Fruit fly (Drosophila melanogaster) whole organism, embryonic: ENCODE results near the gene chic.

Experiments used
- BEAF-32 ChIP-seq: fragments of 200-800 bp; sonication (Bioruptor generic); optimal IDR thresholded peaks from 3 replicates; lab custom pipeline; 2017; ENCODE audit warnings: missing biosample characterization, missing genetic modification characterization, mild to moderate bottlenecking, moderate library complexity, missing genetic modification reagents
- Bdp1 ChIP-seq: fragments of 200-800 bp; sonication (Bioruptor generic); optimal IDR thresholded peaks from 3 replicates; lab custom pipeline; 2016; ENCODE audit warnings: missing biosample characterization, missing genetic modification characterization
- Bgb ChIP-seq: fragments of 200-800 bp; sonication (Bioruptor generic); IDR thresholded peaks from 2 replicates; pipeline ENCODE4 v1.3.6; 2022; ENCODE audit warnings: missing biosample characterization, missing genetic modification characterization; ENCODE audit not compliant: partially characterized antibody
- CG10543 ChIP-seq: fragments of 200-800 bp; sonication (Bioruptor generic); optimal IDR thresholded peaks from 3 replicates; lab custom pipeline; 2017; ENCODE audit warnings: missing biosample characterization, mild to moderate bottlenecking, missing genetic modification characterization, moderate library complexity
- CG10654 ChIP-seq: fragments of 200-800 bp; sonication (Bioruptor generic); optimal IDR thresholded peaks from 2 replicates; lab custom pipeline; 2016; ENCODE audit warnings: missing biosample characterization, missing genetic modification characterization
- CG11696 ChIP-seq: fragments of 200-800 bp; sonication (Bioruptor generic); IDR thresholded peaks from 2 replicates; pipeline ENCODE4 v1.3.6; 2022; ENCODE audit warnings: missing biosample characterization, missing genetic modification characterization
- CG12659 ChIP-seq: fragments of 200-800 bp; sonication (Bioruptor generic); optimal IDR thresholded peaks from 3 replicates; lab custom pipeline; 2017; ENCODE audit warnings: mild to moderate bottlenecking, missing biosample characterization, missing genetic modification reagents, missing genetic modification characterization
- CG12769 ChIP-seq: fragments of 200-800 bp; sonication (Bioruptor generic); optimal IDR thresholded peaks from 2 replicates; lab custom pipeline; 2019; ENCODE audit warnings: missing biosample characterization, mild to moderate bottlenecking, missing genetic modification characterization, moderate library complexity
- CG12942 ChIP-seq: fragments of 200-800 bp; sonication (Bioruptor generic); optimal IDR thresholded peaks from 3 replicates; lab custom pipeline; 2016; ENCODE audit warnings: missing biosample characterization, missing genetic modification characterization
- CG14710 ChIP-seq: fragments of 200-800 bp; sonication (Bioruptor generic); optimal IDR thresholded peaks from 3 replicates; lab custom pipeline; 2019; ENCODE audit warnings: missing biosample characterization, mild to moderate bottlenecking, missing genetic modification characterization, moderate library complexity
- CG15011 ChIP-seq: fragments of 200-800 bp; sonication (Bioruptor generic); optimal IDR thresholded peaks from 3 replicates; lab custom pipeline; 2018; ENCODE audit warnings: missing biosample characterization, mild to moderate bottlenecking, missing genetic modification characterization
- CG1832 ChIP-seq: fragments of 200-800 bp; sonication (Bioruptor generic); optimal IDR thresholded peaks from 2 replicates; lab custom pipeline; 2017; ENCODE audit warnings: missing biosample characterization, mild to moderate bottlenecking, missing genetic modification characterization, inconsistent platforms
- CG2120 ChIP-seq: fragments of 200-800 bp; sonication (Bioruptor generic); optimal IDR thresholded peaks from 3 replicates; lab custom pipeline; 2016; ENCODE audit warnings: missing biosample characterization, missing genetic modification characterization
- CG2678 ChIP-seq: fragments of 200-800 bp; sonication (Bioruptor generic); optimal IDR thresholded peaks from 3 replicates; lab custom pipeline; 2019; ENCODE audit warnings: missing biosample characterization, mild to moderate bottlenecking, missing genetic modification characterization, moderate library complexity
- CG32772 ChIP-seq: fragments of 200-800 bp; sonication (Bioruptor generic); IDR thresholded peaks from 2 replicates; pipeline ENCODE4 v1.3.6; 2022; ENCODE audit warnings: missing biosample characterization, missing genetic modification characterization
- CG34224 ChIP-seq: fragments of 200-800 bp; sonication (Bioruptor generic); IDR thresholded peaks from 3 replicates; pipeline ENCODE4 v1.3.6; 2022; ENCODE audit warnings: missing biosample characterization, missing genetic modification characterization; ENCODE audit not compliant: partially characterized antibody
- CG7745 ChIP-seq: fragments of 200-800 bp; sonication (Bioruptor generic); optimal IDR thresholded peaks from 2 replicates; lab custom pipeline; 2018; ENCODE audit warnings: missing biosample characterization, mild to moderate bottlenecking, missing genetic modification characterization, moderate library complexity
- CG7839 ChIP-seq: fragments of 200-800 bp; sonication (Bioruptor generic); optimal IDR thresholded peaks from 3 replicates; lab custom pipeline; 2018; ENCODE audit warnings: missing biosample characterization, mild to moderate bottlenecking, missing genetic modification characterization, moderate library complexity
- CG8359 ChIP-seq: fragments of 200-800 bp; sonication (Bioruptor generic); optimal IDR thresholded peaks from 2 replicates; lab custom pipeline; 2017; ENCODE audit warnings: missing biosample characterization, mild to moderate bottlenecking, missing genetic modification characterization, borderline replicate concordance
- Chrac-16 ChIP-seq: fragments of 200-800 bp; sonication (Bioruptor generic); optimal IDR thresholded peaks from 3 replicates; lab custom pipeline; 2016; ENCODE audit warnings: missing biosample characterization, missing genetic modification characterization
- D19B ChIP-seq: fragments of 200-800 bp; sonication (Bioruptor generic); optimal IDR thresholded peaks from 2 replicates; lab custom pipeline; 2017; ENCODE audit warnings: missing biosample characterization, mild to moderate bottlenecking, missing genetic modification characterization
- Doc3 ChIP-seq: fragments of 200-800 bp; sonication (Bioruptor generic); IDR thresholded peaks from 3 replicates; pipeline ENCODE4 v1.3.6; 2022; ENCODE audit warnings: missing biosample characterization, missing genetic modification characterization; ENCODE audit not compliant: partially characterized antibody
- Dref ChIP-seq: fragments of 200-800 bp; sonication (Bioruptor generic); IDR thresholded peaks from 2 replicates; pipeline ENCODE4 v1.3.6; 2022; ENCODE audit warnings: missing biosample characterization, missing genetic modification characterization
- H2.0 ChIP-seq: fragments of 200-800 bp; sonication (Bioruptor generic); IDR thresholded peaks from 2 replicates; pipeline ENCODE4 v1.3.6; 2022; ENCODE audit warnings: missing biosample characterization, missing genetic modification characterization
- HLH3B ChIP-seq: fragments of 200-800 bp; sonication (Bioruptor generic); IDR thresholded peaks from 2 replicates; pipeline ENCODE4 v1.3.6; 2022; ENCODE audit warnings: missing biosample characterization, missing genetic modification characterization
- Hr51 ChIP-seq, 2 experiments: fragments of 200-800 bp; sonication (Bioruptor generic); optimal IDR thresholded peaks; 2 replicates in 1 of 2; 3 replicates in 1 of 2; lab custom pipeline; 2016 to 2018; ENCODE audit warnings: missing biosample characterization in 2 of 2, missing genetic modification characterization in 2 of 2, mild to moderate bottlenecking in 1 of 2, moderate library complexity in 1 of 2
- Mes4 ChIP-seq: fragments of 200-800 bp; sonication (Bioruptor generic); optimal IDR thresholded peaks from 2 replicates; lab custom pipeline; 2016; ENCODE audit warnings: missing biosample characterization, missing genetic modification characterization
- Pdp1 ChIP-seq, 2 experiments: fragments of 200-800 bp; sonication (Bioruptor generic); optimal IDR thresholded peaks; 3 replicates each; lab custom pipeline; 2016; ENCODE audit warnings: missing biosample characterization in 2 of 2, missing genetic modification characterization in 2 of 2, mild to moderate bottlenecking in 1 of 2, moderate library complexity in 1 of 2
- Rfx ChIP-seq: fragments of 200-800 bp; sonication (Bioruptor generic); IDR thresholded peaks from 2 replicates; pipeline ENCODE4 v1.3.6; 2022; ENCODE audit warnings: missing biosample characterization, missing genetic modification characterization
- Ssrp ChIP-seq: fragments of 200-800 bp; sonication (Bioruptor generic); optimal IDR thresholded peaks from 2 replicates; lab custom pipeline; 2018; ENCODE audit warnings: missing biosample characterization, mild to moderate bottlenecking, missing genetic modification characterization, moderate library complexity
- YL-1 ChIP-seq: fragments of 200-800 bp; sonication (Bioruptor generic); optimal IDR thresholded peaks from 3 replicates; lab custom pipeline; 2017; ENCODE audit warnings: missing biosample characterization, mild to moderate bottlenecking, missing genetic modification characterization
- amos ChIP-seq: fragments of 200-800 bp; sonication (Bioruptor generic); IDR thresholded peaks from 2 replicates; pipeline ENCODE4 v1.3.6; 2022; ENCODE audit warnings: missing biosample characterization, missing genetic modification characterization; ENCODE audit not compliant: partially characterized antibody
- ap ChIP-seq: fragments of 200-800 bp; sonication (Bioruptor generic); IDR thresholded peaks from 2 replicates; pipeline ENCODE4 v1.3.6; 2022; ENCODE audit warnings: missing biosample characterization, missing genetic modification characterization
- az2 ChIP-seq: fragments of 200-800 bp; sonication (Bioruptor generic); optimal IDR thresholded peaks from 3 replicates; lab custom pipeline; 2016; ENCODE audit warnings: missing biosample characterization, missing genetic modification characterization
- bcd ChIP-seq: fragments of 200-800 bp; sonication (Bioruptor generic); optimal IDR thresholded peaks from 2 replicates; lab custom pipeline; 2017; ENCODE audit warnings: missing biosample characterization, mild to moderate bottlenecking, missing genetic modification characterization
- cad ChIP-seq: fragments of >200 bp; optimal IDR thresholded peaks from 2 replicates; lab custom pipeline; 2017; ENCODE audit warnings: missing biosample characterization, missing genetic modification characterization
- dm ChIP-seq: fragments of 200-800 bp; sonication (Bioruptor generic); optimal IDR thresholded peaks from 3 replicates; lab custom pipeline; 2016; ENCODE audit warnings: missing biosample characterization, missing genetic modification characterization
- eve ChIP-seq, 2 experiments: fragments of >200 bp; optimal IDR thresholded peaks; 2 replicates each; lab custom pipeline; 2017; ENCODE audit warnings: missing biosample characterization in 2 of 2, missing genetic modification characterization in 2 of 2
- gsb ChIP-seq: fragments of 200-800 bp; sonication (Bioruptor generic); IDR thresholded peaks from 2 replicates; pipeline ENCODE4 v1.3.6; 2022; ENCODE audit warnings: missing biosample characterization, missing genetic modification characterization
- luna ChIP-seq: fragments of 200-800 bp; sonication (Bioruptor generic); optimal IDR thresholded peaks from 2 replicates; lab custom pipeline; 2016; ENCODE audit warnings: missing biosample characterization, missing genetic modification characterization
- pfk ChIP-seq: fragments of 200-800 bp; sonication (Bioruptor generic); optimal IDR thresholded peaks from 2 replicates; lab custom pipeline; 2018; ENCODE audit warnings: missing biosample characterization, mild to moderate bottlenecking, missing genetic modification characterization, moderate library complexity
- phol ChIP-seq: fragments of 200-800 bp; sonication (Bioruptor generic); optimal IDR thresholded peaks from 3 replicates; lab custom pipeline; 2018; ENCODE audit warnings: missing biosample characterization, mild to moderate bottlenecking, missing genetic modification characterization, moderate library complexity
- run ChIP-seq: fragments of 200-800 bp; sonication (Bioruptor generic); optimal IDR thresholded peaks from 3 replicates; lab custom pipeline; 2018; ENCODE audit warnings: missing biosample characterization, mild to moderate bottlenecking, missing genetic modification characterization
- sc ChIP-seq, 3 experiments: fragments of >200 bp in 2 of 3; fragments of 200-800 bp in 1 of 3; sonication (Bioruptor generic) in 1 of 3; optimal IDR thresholded peaks; 2 replicates in 2 of 3; 3 replicates in 1 of 3; lab custom pipeline; 2017; ENCODE audit warnings: mild to moderate bottlenecking in 1 of 3, missing biosample characterization in 1 of 3, missing genetic modification characterization in 1 of 3, missing genetic modification reagents in 1 of 3
- sim ChIP-seq: fragments of 200-800 bp; sonication (Bioruptor generic); IDR thresholded peaks from 2 replicates; pipeline ENCODE4 v1.3.6; 2022; ENCODE audit warnings: missing biosample characterization, missing genetic modification characterization
- sisA ChIP-seq: fragments of 200-800 bp; sonication (Bioruptor generic); IDR thresholded peaks from 2 replicates; pipeline ENCODE4 v1.3.6; 2022; ENCODE audit warnings: missing biosample characterization, missing genetic modification characterization
- trem ChIP-seq: fragments of 200-800 bp; optimal IDR thresholded peaks from 3 replicates; lab custom pipeline; 2019; ENCODE audit warnings: missing biosample characterization, mild to moderate bottlenecking, missing genetic modification characterization, moderate library complexity
- vnd ChIP-seq: fragments of 200-800 bp; sonication (Bioruptor generic); IDR thresholded peaks from 3 replicates; pipeline ENCODE4 v1.3.6; 2022; ENCODE audit warnings: missing biosample characterization, missing genetic modification characterization; ENCODE audit not compliant: partially characterized antibody
- zen ChIP-seq: fragments of 200-800 bp; sonication (Bioruptor generic); optimal IDR thresholded peaks from 3 replicates; lab custom pipeline; 2018; ENCODE audit warnings: missing biosample characterization, mild to moderate bottlenecking, missing genetic modification characterization, moderate library complexity

chic gene

dm6 chr2L:6024345-6024907 lies 43.6 kb upstream of the chic start, which contains the start of gene CG9107 (continued):
- TF ChIP-seq HLH3B = no peak
- no peak for TF ChIP-seq Rfx
- TF ChIP-seq BEAF-32 = peak; percentile 10
- TF ChIP-seq CG7839 (tag; lab: Kevin White, UChicago) = no peak
- TF ChIP-seq CG11696 = no peak
- TF ChIP-seq CG12659 (GFP tag; lab: Kevin White, UChicago) = peak; percentile 10
- no peak for TF ChIP-seq Ssrp (tag; lab: Kevin White, UChicago)
- no peak for TF ChIP-seq CG2678 (tag; lab: Kevin White, UChicago)
- TF ChIP-seq CG8359 = no peak
- TF ChIP-seq gsb (GFP tag; lab: Robert Waterston, UW) = no peak
- TF ChIP-seq CG12942 (GFP tag; lab: Kevin White, UChicago) = no peak
- TF ChIP-seq run (tag; lab: Kevin White, UChicago) = no peak
- no peak for TF ChIP-seq ap (GFP tag; lab: Robert Waterston, UW)
- TF ChIP-seq cad = no peak
- TF ChIP-seq H2.0 (GFP tag; lab: Robert Waterston, UW) = no peak
- peak; percentile 18; the same call in 1 of the 2 replicates for TF ChIP-seq amos (GFP tag; lab: Robert Waterston, UW)
- no peak for TF ChIP-seq Hr51 (GFP tag; optimal IDR thresholded peaks at IDR 0.05; lab: Kevin White, UChicago)
- peak; percentile 92 for TF ChIP-seq dm (GFP tag; lab: Kevin White, UChicago)
- TF ChIP-seq luna (GFP tag; lab: Kevin White, UChicago) = no peak
- no peak for TF ChIP-seq pfk (GFP tag; lab: Kevin White, UChicago)
- TF ChIP-seq Dref (GFP tag; lab: Robert Waterston, UW) = no peak
- TF ChIP-seq CG1832 = no peak
- no peak for TF ChIP-seq CG10543
- TF ChIP-seq CG7745 (tag; lab: Kevin White, UChicago) = no peak
- no peak for TF ChIP-seq CG12769 (tag; lab: Kevin White, UChicago)
- 0 out of 3 replicates have a peak, but pooled peaks have one; percentile 16 for TF ChIP-seq CG34224
- no peak for TF ChIP-seq D19B (GFP tag; lab: Kevin White, UChicago)
- TF ChIP-seq Doc3 (GFP tag; lab: Robert Waterston, UW) = no peak
- no peak for TF ChIP-seq sc (optimal IDR thresholded peaks at IDR 0.05; lab: Kevin White, UChicago)
- no peak for TF ChIP-seq sc (GFP tag; optimal IDR thresholded peaks at IDR 0.05; lab: Kevin White, UChicago)
- TF ChIP-seq bcd (GFP tag; lab: Kevin White, UChicago) = no peak
- no peak for TF ChIP-seq sisA (GFP tag; lab: Robert Waterston, UW)
- peak; percentile 22 for TF ChIP-seq zen (tag; lab: Kevin White, UChicago)
- TF ChIP-seq sim (GFP tag; lab: Robert Waterston, UW) = no peak
- TF ChIP-seq vnd (GFP tag; lab: Robert Waterston, UW) = no peak
- TF ChIP-seq trem (tag; lab: Kevin White, UChicago) = peak; percentile 90
- no peak for TF ChIP-seq CG2120
- no peak for TF ChIP-seq az2 (GFP tag; lab: Kevin White, UChicago)
- no peak for TF ChIP-seq CG15011 (GFP tag; lab: Kevin White, UChicago)
- TF ChIP-seq CG14710 (tag; lab: Kevin White, UChicago) = peak; percentile 64
- no peak for TF ChIP-seq Bgb (GFP tag; lab: Robert Waterston, UW)
- no peak for TF ChIP-seq Bdp1 (GFP tag; lab: Kevin White, UChicago)
- peak; percentile 25 for TF ChIP-seq YL-1 (GFP tag; lab: Kevin White, UChicago)
- TF ChIP-seq CG10654 (GFP tag; lab: Kevin White, UChicago) = no peak
- no peak for TF ChIP-seq Mes4 (GFP tag; lab: Kevin White, UChicago)
- TF ChIP-seq Pdp1 (GFP tag; optimal IDR thresholded peaks at IDR 0.05; lab: Kevin White, UChicago) = peak in 1 of 2 experiments; percentile 34
- TF ChIP-seq Chrac-16 (GFP tag; lab: Kevin White, UChicago) = no peak
- TF ChIP-seq eve (GFP tag; optimal IDR thresholded peaks at IDR 0.05; lab: Kevin White, UChicago) = no peak
- peak; percentile 63 for TF ChIP-seq phol (tag; lab: Kevin White, UChicago)
- TF ChIP-seq CG32772 (GFP tag; lab: Robert Waterston, UW) = no peak
